Worm (Caenorhabditis elegans) whole organism, mixed stage, embryonic: ENCODE data around the gene Y17G9A.4.

Experiments
- M03D4.4 ChIP-seq: sonication (generic microtip); optimal IDR thresholded peaks from 2 replicates; lab custom pipeline; 2017; ENCODE audit warnings: mild to moderate bottlenecking, missing genetic modification characterization, missing compliant biosample characterization
- bed-3 ChIP-seq: fragments of 200-800 bp; sonication (Bioruptor generic); optimal IDR thresholded peaks from 3 replicates; lab custom pipeline; 2018; ENCODE audit warnings: mild to moderate bottlenecking, missing genetic modification characterization, moderate library complexity, missing compliant biosample characterization
- blmp-1 ChIP-seq: fragments of 150-350 bp; optimal IDR thresholded peaks from 2 replicates; lab custom pipeline; 2014; ENCODE audit warnings: missing biosample characterization, missing genetic modification characterization
- ceh-83 ChIP-seq: fragments of 200-800 bp; sonication (Bioruptor generic); optimal IDR thresholded peaks from 2 replicates; lab custom pipeline; 2018; ENCODE audit warnings: mild to moderate bottlenecking, missing genetic modification characterization, missing compliant biosample characterization
- ces-1 ChIP-seq: fragments of 150-350 bp; optimal IDR thresholded peaks from 2 replicates; lab custom pipeline; 2014; ENCODE audit warnings: missing biosample characterization, missing genetic modification reagents, missing genetic modification characterization
- cnd-1 ChIP-seq: fragments of 200-800 bp; sonication (Bioruptor generic); optimal IDR thresholded peaks from 2 replicates; lab custom pipeline; 2018; ENCODE audit warnings: mild to moderate bottlenecking, missing genetic modification characterization, missing compliant biosample characterization
- drap-1 ChIP-seq: fragments of 200-800 bp; sonication (Bioruptor generic); optimal IDR thresholded peaks from 3 replicates; lab custom pipeline; 2018; ENCODE audit warnings: mild to moderate bottlenecking, missing genetic modification characterization, missing compliant biosample characterization
- elt-1 ChIP-seq: sonication (generic microtip); optimal IDR thresholded peaks from 2 replicates; lab custom pipeline; 2017; ENCODE audit warnings: missing genetic modification characterization, mild to moderate bottlenecking, missing compliant biosample characterization, antibody characterized with exemption, moderate library complexity, borderline replicate concordance; ENCODE audit not compliant: insufficient read depth
- elt-3 ChIP-seq: fragments of 150-350 bp; optimal IDR thresholded peaks from 2 replicates; lab custom pipeline; 2014; ENCODE audit warnings: missing biosample characterization, missing genetic modification characterization
- flh-1 ChIP-seq: fragments of 200-800 bp; sonication (Bioruptor generic); optimal IDR thresholded peaks from 2 replicates; lab custom pipeline; 2018; ENCODE audit warnings: mild to moderate bottlenecking, missing genetic modification characterization, moderate library complexity, missing compliant biosample characterization
- ham-2 ChIP-seq: fragments of 200-800 bp; sonication (Bioruptor generic); optimal IDR thresholded peaks from 2 replicates; lab custom pipeline; 2018; ENCODE audit warnings: mild to moderate bottlenecking, missing genetic modification characterization, missing compliant biosample characterization
- hlh-1 ChIP-seq: fragments of 150-350 bp; optimal IDR thresholded peaks from 2 replicates; lab custom pipeline; 2014; ENCODE audit warnings: missing biosample characterization, missing genetic modification reagents, missing genetic modification characterization
- lin-13 ChIP-seq: fragments of 150-350 bp; optimal IDR thresholded peaks from 2 replicates; lab custom pipeline; 2014; ENCODE audit warnings: missing biosample characterization, missing genetic modification characterization
- lin-32 ChIP-seq: fragments of 200-800 bp; sonication (Bioruptor generic); optimal IDR thresholded peaks from 2 replicates; lab custom pipeline; 2018; ENCODE audit warnings: mild to moderate bottlenecking, missing genetic modification characterization, missing compliant biosample characterization
- lsy-2 ChIP-seq: fragments of 150-350 bp; optimal IDR thresholded peaks from 2 replicates; lab custom pipeline; 2014; ENCODE audit warnings: missing biosample characterization, missing genetic modification characterization
- mab-5 ChIP-seq: fragments of 150-350 bp; optimal IDR thresholded peaks from 2 replicates; lab custom pipeline; 2014; ENCODE audit warnings: missing biosample characterization, missing genetic modification characterization
- nhr-12 ChIP-seq: fragments of 150-350 bp; optimal IDR thresholded peaks from 2 replicates; lab custom pipeline; 2014; ENCODE audit warnings: missing biosample characterization, missing genetic modification characterization
- nhr-2 ChIP-seq: fragments of 150-350 bp; optimal IDR thresholded peaks from 2 replicates; lab custom pipeline; 2014; ENCODE audit warnings: missing biosample characterization, missing genetic modification characterization
- nhr-237 ChIP-seq: fragments of 150-350 bp; optimal IDR thresholded peaks from 2 replicates; lab custom pipeline; 2014; ENCODE audit warnings: missing biosample characterization, missing genetic modification characterization
- pha-4 ChIP-seq: fragments of 150-350 bp; optimal IDR thresholded peaks from 2 replicates; lab custom pipeline; 2018; ENCODE audit warnings: missing biosample characterization, missing genetic modification reagents, missing genetic modification characterization
- sem-2 ChIP-seq: fragments of 200-800 bp; sonication (Bioruptor generic); optimal IDR thresholded peaks from 2 replicates; lab custom pipeline; 2018; ENCODE audit warnings: mild to moderate bottlenecking, missing genetic modification characterization, missing compliant biosample characterization
- snpc-4 ChIP-seq: fragments of 150-350 bp; optimal IDR thresholded peaks from 2 replicates; lab custom pipeline; 2014; ENCODE audit warnings: missing biosample characterization, missing genetic modification characterization
- sptf-1 ChIP-seq: sonication (generic microtip); optimal IDR thresholded peaks from 2 replicates; lab custom pipeline; 2017; ENCODE audit warnings: mild to moderate bottlenecking, missing genetic modification characterization, moderate library complexity, missing compliant biosample characterization
- tbx-8 ChIP-seq: fragments of 200-800 bp; sonication (Bioruptor generic); optimal IDR thresholded peaks from 2 replicates; lab custom pipeline; 2018; ENCODE audit warnings: mild to moderate bottlenecking, missing genetic modification characterization, moderate library complexity, missing compliant biosample characterization
- unc-120 ChIP-seq: sonication (generic microtip); optimal IDR thresholded peaks from 2 replicates; lab custom pipeline; 2017; ENCODE audit warnings: missing genetic modification characterization, missing compliant biosample characterization; ENCODE audit not compliant: poor library complexity, severe bottlenecking
- unc-39 ChIP-seq: fragments of 150-350 bp; optimal IDR thresholded peaks from 2 replicates; lab custom pipeline; 2014; ENCODE audit warnings: missing biosample characterization, missing genetic modification characterization
- unc-62 ChIP-seq: fragments of 150-350 bp; optimal IDR thresholded peaks from 2 replicates; lab custom pipeline; 2014; ENCODE audit warnings: missing biosample characterization, missing genetic modification reagents, missing genetic modification characterization
- zip-8 ChIP-seq: fragments of 150-350 bp; optimal IDR thresholded peaks from 2 replicates; lab custom pipeline; 2014; ENCODE audit warnings: missing biosample characterization, missing genetic modification characterization
- ztf-11 ChIP-seq: fragments of 150-350 bp; optimal IDR thresholded peaks from 2 replicates; lab custom pipeline; 2014; ENCODE audit warnings: missing biosample characterization, missing genetic modification characterization

The Y17G9A.4 gene

DNA sequence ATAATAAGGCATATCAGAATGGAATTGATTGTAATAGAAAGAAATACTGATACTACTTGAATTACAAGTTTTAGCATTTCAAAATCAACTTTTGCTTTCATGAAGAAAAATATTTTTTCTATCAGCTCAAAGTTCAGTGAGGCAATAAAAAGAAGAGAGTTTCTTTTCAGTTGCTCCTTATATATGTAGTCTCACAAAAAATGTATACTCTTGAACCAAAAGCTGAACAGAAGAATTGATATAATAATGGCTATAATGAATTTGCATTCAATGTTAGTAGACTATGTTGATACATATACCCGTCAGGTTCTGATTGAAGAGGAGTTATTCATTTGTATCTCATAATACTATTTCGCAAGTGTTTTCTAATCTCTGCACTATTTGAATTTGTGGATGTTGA, 13.3 kb upstream of the Y17G9A.4 start, which contains the start of gene str-174:
str-174 (minus strand) TSS at position 101 of the 400 bp plus-strand sequence.
- TF ChIP-seq bed-3 (GFP tag; lab: Kevin White, UChicago) (no peak), blmp-1 (tag; lab: Kevin White, UChicago) (no peak), lsy-2 (no peak), snpc-4 (tag; lab: Kevin White, UChicago) (no peak), pha-4 (tag; lab: Kevin White, UChicago) (no peak), nhr-237 (no peak), sptf-1 (tag; lab: Kevin White, UChicago) (no peak), unc-39 (tag; lab: Kevin White, UChicago) (no peak), unc-62 (GFP tag; lab: Kevin White, UChicago) (no peak), hlh-1 (tag; lab: Kevin White, UChicago) (no peak), ham-2 (no peak), nhr-2 (tag; lab: Kevin White, UChicago) (no peak), sem-2 (GFP tag; lab: Kevin White, UChicago) (no peak), unc-120 (tag; lab: Kevin White, UChicago) (no peak), nhr-12 (no peak)

DNA sequence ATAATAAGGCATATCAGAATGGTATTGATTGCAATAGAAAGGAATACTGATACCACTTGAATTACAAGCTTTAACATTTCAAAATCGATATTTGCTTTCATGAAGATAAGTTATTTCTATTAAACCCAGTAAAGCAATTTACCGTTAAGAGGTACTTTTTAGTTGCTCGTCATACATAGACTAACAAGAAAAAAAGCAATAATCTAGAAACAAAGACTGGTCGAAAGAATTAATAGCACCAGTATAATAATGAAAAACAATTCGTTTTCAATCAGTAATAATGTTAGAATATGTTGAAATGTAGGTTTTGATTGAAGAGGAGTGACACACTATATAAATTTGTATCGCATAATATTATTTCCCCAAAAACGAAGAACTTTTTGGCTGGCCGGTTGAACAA, 9.2 kb upstream of the Y17G9A.4 start, which contains the start of gene str-175:
str-175 (minus strand) TSS at position 101 of the 400 bp plus-strand sequence.
- TF ChIP-seq sem-2 (GFP tag; lab: Kevin White, UChicago) (no peak), ceh-83 (no peak), ces-1 (GFP tag; lab: Kevin White, UChicago) (no peak), ztf-11 (no peak), tbx-8 (no peak), M03D4.4 (tag; lab: Kevin White, UChicago) (no peak), zip-8 (no peak), lsy-2 (no peak), snpc-4 (tag; lab: Kevin White, UChicago) (no peak), elt-1 (tag; lab: Kevin White, UChicago) (no peak), unc-39 (tag; lab: Kevin White, UChicago) (no peak), pha-4 (tag; lab: Kevin White, UChicago) (no peak)

DNA sequence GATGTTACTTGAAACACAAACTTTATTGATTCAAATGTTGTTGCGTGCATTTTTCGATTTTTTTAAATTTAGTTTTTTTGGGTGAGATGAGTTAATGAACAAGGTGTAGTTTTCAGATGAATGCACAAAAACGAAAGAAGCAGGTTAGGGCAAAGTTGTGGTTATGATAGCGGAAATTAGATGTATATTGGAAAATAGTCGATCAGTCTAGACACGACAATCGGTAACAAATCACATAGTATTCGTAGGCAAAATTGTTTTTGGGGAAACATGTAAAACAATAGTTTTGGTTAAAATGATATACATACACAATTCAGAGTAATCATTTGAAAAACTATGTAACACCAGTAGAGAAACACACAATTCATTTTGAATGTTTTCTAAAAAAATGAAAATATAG, 6.3 kb upstream of the Y17G9A.4 start, which contains the start of gene str-172:
str-172 (minus strand) TSS at position 101 of the 400 bp plus-strand sequence.
- TF ChIP-seq blmp-1 (tag; lab: Kevin White, UChicago) (no peak), pha-4 (tag; lab: Kevin White, UChicago) (no peak), lin-32 (GFP tag; lab: Kevin White, UChicago) (no peak), elt-3 (tag; lab: Kevin White, UChicago) (no peak), ceh-83 (no peak), cnd-1 (no peak), lsy-2 (no peak)

DNA sequence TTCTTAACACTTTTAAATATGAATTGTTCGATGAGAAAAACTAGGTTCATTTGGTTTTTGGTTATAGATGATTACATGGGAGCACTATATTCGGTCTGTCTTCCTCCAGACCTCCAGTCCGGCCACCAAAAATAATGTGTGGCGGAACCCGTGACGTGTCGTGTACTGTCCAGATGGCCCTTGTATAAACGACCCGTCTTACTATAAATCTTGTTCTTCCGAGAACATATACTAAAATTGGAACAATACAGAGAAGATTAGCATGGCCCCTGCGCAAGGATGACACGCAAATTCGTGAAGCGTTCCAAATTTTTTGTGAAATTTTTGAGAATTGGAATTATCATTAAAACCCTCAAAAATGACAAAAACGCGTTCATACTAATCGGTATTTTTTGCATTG, 5.2 kb upstream of the Y17G9A.4 start:
- TF ChIP-seq elt-3 (tag; lab: Kevin White, UChicago) (no peak), zip-8 (no peak), M03D4.4 (tag; lab: Kevin White, UChicago) (no peak), nhr-12 (no peak), lin-32 (GFP tag; lab: Kevin White, UChicago) (no peak), unc-39 (tag; lab: Kevin White, UChicago) (no peak), unc-62 (GFP tag; lab: Kevin White, UChicago) (no peak), unc-120 (tag; lab: Kevin White, UChicago) (no peak), ham-2 (no peak), blmp-1 (tag; lab: Kevin White, UChicago) (no peak), nhr-2 (tag; lab: Kevin White, UChicago) (no peak), pha-4 (tag; lab: Kevin White, UChicago) (no peak)
- TF ChIP-seq, all 35 proteins: peak for 0

DNA sequence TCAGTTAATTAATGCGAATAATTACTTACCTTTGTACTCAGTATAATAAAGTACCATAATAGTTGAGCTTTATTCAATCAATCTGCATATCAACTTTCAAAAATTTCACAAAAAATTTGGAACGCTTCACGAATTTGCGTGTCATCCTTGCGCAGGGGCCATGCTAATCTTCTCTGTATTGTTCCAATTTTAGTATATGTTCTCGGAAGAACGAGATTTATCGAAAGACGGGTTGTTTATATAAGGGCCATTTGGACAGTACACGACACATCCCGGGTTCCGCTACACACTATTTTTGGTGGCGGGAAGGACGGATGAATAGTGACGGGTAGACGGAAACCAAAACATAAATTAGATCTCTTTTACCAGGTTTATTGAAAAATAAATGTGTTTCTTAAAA, 3.2 kb upstream of the Y17G9A.4 start:
- no peak for TF ChIP-seq cnd-1
- TF ChIP-seq snpc-4 (tag; lab: Kevin White, UChicago): no peak
- TF ChIP-seq zip-8: no peak
- TF ChIP-seq bed-3 (GFP tag; lab: Kevin White, UChicago): no peak
- TF ChIP-seq nhr-2 (tag; lab: Kevin White, UChicago): no peak
- TF ChIP-seq ztf-11: no peak
- TF ChIP-seq nhr-237: no peak
- no peak for TF ChIP-seq sem-2 (GFP tag; lab: Kevin White, UChicago)
- TF ChIP-seq mab-5 (tag; lab: Kevin White, UChicago): no peak
- TF ChIP-seq flh-1: no peak

DNA sequence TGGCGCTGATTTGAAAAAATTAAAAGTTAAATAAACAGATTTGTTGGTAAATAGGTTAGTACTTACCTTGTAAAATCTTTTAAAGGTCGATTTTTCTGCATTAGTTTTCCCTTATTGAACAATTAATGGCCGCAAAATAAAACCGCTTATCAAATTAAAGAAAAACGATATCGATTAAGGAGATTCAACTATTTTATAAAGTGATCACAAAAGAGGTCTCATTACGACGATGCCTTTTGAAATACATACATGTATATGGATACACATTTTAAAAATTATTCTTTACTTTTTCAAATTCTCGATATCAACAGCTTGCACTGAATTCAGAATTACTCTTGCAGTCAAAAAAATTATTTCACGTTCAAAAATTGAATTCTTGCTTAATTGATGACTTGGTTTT, 2.8 kb downstream of the Y17G9A.4 start, which contains the start of gene Y17G9A.3:
Y17G9A.3 (minus strand) TSS at position 101 of the 400 bp plus-strand sequence.
- no peak for TF ChIP-seq pha-4 (tag; lab: Kevin White, UChicago)
- TF ChIP-seq tbx-8: no peak
- TF ChIP-seq lin-13 (tag; lab: Kevin White, UChicago): no peak
- TF ChIP-seq zip-8: no peak
- TF ChIP-seq unc-39 (tag; lab: Kevin White, UChicago): no peak
- no peak for TF ChIP-seq snpc-4 (tag; lab: Kevin White, UChicago)
- no peak for TF ChIP-seq drap-1
